Worm (Caenorhabditis elegans): ENCODE data around the gene M57.1.

Gene M57.1

ce11 chrIV:3520374-3520773 is 11.9 kb upstream of the M57.1 start:
- TF ChIP-seq unc-62 (GFP tag; optimal IDR thresholded peaks at IDR 0.05) (no peak), lin-39 (tag; optimal IDR thresholded peaks at IDR 0.05) (peak; percentile 13), elt-1 (tag; optimal IDR thresholded peaks at IDR 0.05) (no peak)

- TF ChIP-seq fkh-2 (tag; optimal IDR thresholded peaks at IDR 0.05) (no peak), elt-2 (tag; optimal IDR thresholded peaks at IDR 0.05) (no peak), egl-27 (tag; optimal IDR thresholded peaks at IDR 0.05) (no peak), eor-1 (tag; optimal IDR thresholded peaks at IDR 0.05) (no peak), skn-1 (tag; optimal IDR thresholded peaks at IDR 0.05) (no peak), unc-62 (GFP tag; optimal IDR thresholded peaks at IDR 0.05) (no peak), nhr-28 (tag; optimal IDR thresholded peaks at IDR 0.05) (no peak), snpc-4 (tag; optimal IDR thresholded peaks at IDR 0.05) (no peak), nhr-23 (tag; optimal IDR thresholded peaks at IDR 0.05) (no peak), nhr-11 (tag; optimal IDR thresholded peaks at IDR 0.05) (no peak), tbx-2 (tag; optimal IDR thresholded peaks at IDR 0.05) (peak; percentile 22), fkh-10 (GFP tag; optimal IDR thresholded peaks at IDR 0.05) (no peak), aly-2 (tag; optimal IDR thresholded peaks at IDR 0.05) (no peak), ceh-82 (tag; optimal IDR thresholded peaks at IDR 0.05) (no peak), elt-1 (tag; optimal IDR thresholded peaks at IDR 0.05) (no peak), hmg-11 (tag; optimal IDR thresholded peaks at IDR 0.05) (peak; percentile 73), nhr-76 (tag; optimal IDR thresholded peaks at IDR 0.05) (no peak), lsy-12 (tag; optimal IDR thresholded peaks at IDR 0.05) (no peak), ceh-9 (tag; optimal IDR thresholded peaks at IDR 0.05) (no peak), lin-39 (tag; optimal IDR thresholded peaks at IDR 0.05) (peak; percentile 27), R02D3.7 (tag; optimal IDR thresholded peaks at IDR 0.05) (no peak), fos-1 (tag; optimal IDR thresholded peaks at IDR 0.05) (no peak), elt-3 (tag; optimal IDR thresholded peaks at IDR 0.05) (no peak), nhr-43 (tag; optimal IDR thresholded peaks at IDR 0.05; ENCODE audit: poor library complexity, severe bottlenecking) (no peak), jun-1 (tag; optimal IDR thresholded peaks at IDR 0.05) (no peak), zag-1 (tag; optimal IDR thresholded peaks at IDR 0.05) (no peak), lin-15B (tag; optimal IDR thresholded peaks at IDR 0.05) (no peak), ztf-11 (tag; optimal IDR thresholded peaks at IDR 0.05) (no peak), mml-1 (tag; optimal IDR thresholded peaks at IDR 0.05) (no peak), pqm-1 (tag; optimal IDR thresholded peaks at IDR 0.05) (no peak), sea-2 (GFP tag; optimal IDR thresholded peaks at IDR 0.05) (no peak), unc-39 (tag; optimal IDR thresholded peaks at IDR 0.05) (no peak), nfya-1 (tag; optimal IDR thresholded peaks at IDR 0.05; ENCODE audit: insufficient read depth) (peak; percentile 40), nhr-67 (tag; optimal IDR thresholded peaks at IDR 0.05) (no peak), nhr-77 (tag; optimal IDR thresholded peaks at IDR 0.05) (no peak), ztf-4 (tag; optimal IDR thresholded peaks at IDR 0.05) (no peak), nhr-12 (tag; optimal IDR thresholded peaks at IDR 0.05) (no peak), nhr-237 (tag; optimal IDR thresholded peaks at IDR 0.05) (no peak), egl-5 (tag; optimal IDR thresholded peaks at IDR 0.05) (peak; percentile 33), ZK546.5 (tag; optimal IDR thresholded peaks at IDR 0.05) (no peak), mdl-1 (tag; optimal IDR thresholded peaks at IDR 0.05) (no peak), ceh-16 (tag; optimal IDR thresholded peaks at IDR 0.05) (no peak), daf-12 (tag; optimal IDR thresholded peaks at IDR 0.05) (no peak), ama-1 (optimal IDR thresholded peaks at IDR 0.05) (no peak)
Measured at ce11 chrIV:3520957-3521356, 11.3 kb upstream of the M57.1 start.

ce11 chrIV:3521710-3522109 is 10.6 kb upstream of the M57.1 start:
- TF ChIP-seq nhr-23 (tag; optimal IDR thresholded peaks at IDR 0.05) (peak; percentile 7), zag-1 (tag; optimal IDR thresholded peaks at IDR 0.05) (no peak)

All from whole organism, L3 larva.